Worm (Caenorhabditis elegans) whole organism, mixed stage, embryonic: ENCODE results near the gene C37C3.9.

Source experiments
- blmp-1 ChIP-seq: fragments of 150-350 bp; optimal IDR thresholded peaks from 2 replicates; lab custom pipeline; 2014; ENCODE audit warnings: missing biosample characterization, missing genetic modification characterization
- ham-2 ChIP-seq: fragments of 200-800 bp; sonication (Bioruptor generic); optimal IDR thresholded peaks from 2 replicates; lab custom pipeline; 2018; ENCODE audit warnings: mild to moderate bottlenecking, missing genetic modification characterization, missing compliant biosample characterization
- lin-32 ChIP-seq: fragments of 200-800 bp; sonication (Bioruptor generic); optimal IDR thresholded peaks from 2 replicates; lab custom pipeline; 2018; ENCODE audit warnings: mild to moderate bottlenecking, missing genetic modification characterization, missing compliant biosample characterization
- mab-5 ChIP-seq: fragments of 150-350 bp; optimal IDR thresholded peaks from 2 replicates; lab custom pipeline; 2014; ENCODE audit warnings: missing biosample characterization, missing genetic modification characterization
- nhr-12 ChIP-seq: fragments of 150-350 bp; optimal IDR thresholded peaks from 2 replicates; lab custom pipeline; 2014; ENCODE audit warnings: missing biosample characterization, missing genetic modification characterization
- nhr-237 ChIP-seq: fragments of 150-350 bp; optimal IDR thresholded peaks from 2 replicates; lab custom pipeline; 2014; ENCODE audit warnings: missing biosample characterization, missing genetic modification characterization
- snpc-4 ChIP-seq: fragments of 150-350 bp; optimal IDR thresholded peaks from 2 replicates; lab custom pipeline; 2014; ENCODE audit warnings: missing biosample characterization, missing genetic modification characterization
- unc-39 ChIP-seq: fragments of 150-350 bp; optimal IDR thresholded peaks from 2 replicates; lab custom pipeline; 2014; ENCODE audit warnings: missing biosample characterization, missing genetic modification characterization

DNA sequence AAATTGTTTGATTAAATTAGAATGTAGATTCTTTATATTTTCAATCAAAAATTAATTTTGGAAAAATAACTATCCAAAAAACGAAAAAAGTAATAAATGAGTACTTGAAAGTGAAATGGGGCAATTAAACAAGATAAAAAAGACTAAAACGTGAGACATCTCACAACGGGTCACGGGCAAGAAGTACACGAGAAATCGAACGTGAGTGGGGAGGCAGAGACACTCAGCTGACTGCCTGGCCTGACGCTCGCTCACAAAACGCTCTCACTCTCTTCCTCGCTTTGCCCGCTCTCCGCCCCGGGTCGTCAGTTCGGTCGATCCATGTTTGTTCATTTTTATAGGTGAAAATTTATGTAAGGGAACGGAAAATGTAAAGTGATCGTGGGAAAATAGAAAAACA, 6.2 kb downstream of the C37C3.9 start:
- TF ChIP-seq lin-32 (GFP tag; lab: Kevin White, UChicago) (no peak), snpc-4 (no peak), blmp-1 (tag; lab: Kevin White, UChicago) (no peak), nhr-237 (tag; lab: Kevin White, UChicago) (no peak), ham-2 (GFP tag; lab: Kevin White, UChicago) (no peak), unc-39 (no peak), mab-5 (tag; lab: Kevin White, UChicago) (no peak), nhr-12 (tag; lab: Kevin White, UChicago) (no peak)
